Worm (Caenorhabditis elegans): ENCODE data around the gene chst-1.

DNA sequence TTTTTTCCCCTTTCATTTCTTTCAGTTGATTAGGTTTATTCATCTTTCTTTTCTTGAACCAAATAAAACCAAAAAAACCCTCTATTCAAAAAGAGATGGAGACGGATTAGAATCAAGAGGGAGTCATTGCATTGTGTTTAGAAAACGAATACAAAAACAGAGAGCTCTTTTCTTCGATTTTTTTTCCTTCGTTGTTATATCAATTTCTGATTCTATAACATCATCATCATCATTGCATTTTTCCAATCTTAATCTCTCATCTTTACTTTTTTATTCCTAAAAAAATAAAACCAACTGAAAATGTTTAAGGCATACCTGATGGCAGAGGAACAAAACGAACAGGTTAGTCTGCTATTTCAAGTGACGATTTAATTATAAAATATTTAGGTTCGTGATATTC lies 48.0 kb downstream of the chst-1 start, which contains the start of gene T05H10.8:
- no peak for TF ChIP-seq ztf-23 (GFP tag; IDR thresholded peaks at IDR 0.05)
- TF ChIP-seq flt-1 (GFP tag; IDR thresholded peaks at IDR 0.05) = no peak
- no peak for TF ChIP-seq ztf-29 (GFP tag; IDR thresholded peaks at IDR 0.05)
- no peak for TF ChIP-seq tab-1 (GFP tag; IDR thresholded peaks at IDR 0.05)

Measured in whole organism, midembryonic.